Worm (Caenorhabditis elegans) whole organism, young adult: Measurements from ENCODE around the gene srh-34.
A peak's percentile ranks its signal among the peaks of the same experiment; 100 is the strongest.

Experiments used
- B0261.1 ChIP-seq: sonication (generic microtip); optimal IDR thresholded peaks from 2 replicates; lab custom pipeline; 2016; ENCODE audit warnings: mild to moderate bottlenecking, missing genetic modification characterization, moderate library complexity, missing compliant biosample characterization
- F22D6.2 ChIP-seq: sonication (generic microtip); optimal IDR thresholded peaks from 2 replicates; lab custom pipeline; 2016; ENCODE audit warnings: mild to moderate bottlenecking, missing genetic modification characterization, missing compliant biosample characterization
- F52B5.7 ChIP-seq: sonication (generic microtip); optimal IDR thresholded peaks from 2 replicates; lab custom pipeline; 2016; ENCODE audit warnings: mild to moderate bottlenecking, missing genetic modification characterization, missing compliant biosample characterization
- F55B11.4 ChIP-seq: sonication (generic microtip); optimal IDR thresholded peaks from 2 replicates; lab custom pipeline; 2016; ENCODE audit warnings: missing compliant biosample characterization, missing genetic modification characterization, borderline replicate concordance; ENCODE audit not compliant: insufficient read depth
- T07F8.4 ChIP-seq: sonication (generic microtip); optimal IDR thresholded peaks from 2 replicates; lab custom pipeline; 2016; ENCODE audit warnings: mild to moderate bottlenecking, missing genetic modification characterization, moderate library complexity, missing compliant biosample characterization
- Y56A3A.18 ChIP-seq: fragments of 200-800 bp; sonication (Bioruptor generic); IDR thresholded peaks from 2 replicates; pipeline ENCODE4 v1.3.6; 2022; ENCODE audit warnings: missing genetic modification reagents, missing genetic modification characterization, missing compliant biosample characterization
- ZK185.1 ChIP-seq: sonication (generic microtip); optimal IDR thresholded peaks from 2 replicates; lab custom pipeline; 2016; ENCODE audit warnings: mild to moderate bottlenecking, missing genetic modification characterization, missing compliant biosample characterization; ENCODE audit not compliant: poor library complexity, severe bottlenecking
- aptf-2 ChIP-seq: fragments of 200-800 bp; sonication (Bioruptor generic); conservative IDR thresholded peaks from 2 replicates; pipeline ENCODE4 v1.3.6; 2022; ENCODE audit warnings: missing genetic modification reagents, missing genetic modification characterization, missing compliant biosample characterization
- attf-5 ChIP-seq: fragments of 200-800 bp; sonication (Bioruptor generic); optimal IDR thresholded peaks from 2 replicates; lab custom pipeline; 2018; ENCODE audit warnings: mild to moderate bottlenecking, missing genetic modification characterization, missing compliant biosample characterization
- bed-1 ChIP-seq: fragments of 200-800 bp; sonication (Bioruptor generic); IDR thresholded peaks from 2 replicates; pipeline ENCODE4 v1.3.6; 2022; ENCODE audit warnings: missing genetic modification reagents, missing genetic modification characterization, missing compliant biosample characterization
- ccch-3 ChIP-seq: fragments of 200-800 bp; sonication (Bioruptor generic); optimal IDR thresholded peaks from 2 replicates; lab custom pipeline; 2018; ENCODE audit warnings: mild to moderate bottlenecking, missing genetic modification characterization, missing compliant biosample characterization
- cebp-1 ChIP-seq, 2 experiments: fragments of 200-800 bp in 1 of 2; sonication (Bioruptor generic) in 1 of 2; sonication (generic microtip) in 1 of 2; IDR thresholded peaks in 1 of 2; optimal IDR thresholded peaks in 1 of 2; 2 replicates each; pipeline versions ENCODE4 v1.3.6 to Lab custom; 2017 to 2022; ENCODE audit warnings: missing compliant biosample characterization in 2 of 2, missing genetic modification characterization in 2 of 2, mild to moderate bottlenecking in 1 of 2, missing genetic modification reagents in 1 of 2, moderate library complexity in 1 of 2
- ceh-40 ChIP-seq: fragments of 200-800 bp; sonication (Bioruptor generic); IDR thresholded peaks from 2 replicates; pipeline ENCODE4 v1.3.6; 2022; ENCODE audit warnings: missing genetic modification characterization, missing compliant biosample characterization
- die-1 ChIP-seq: sonication (generic microtip); optimal IDR thresholded peaks from 2 replicates; lab custom pipeline; 2016; ENCODE audit warnings: missing genotype, mild to moderate bottlenecking, missing genetic modification characterization, missing compliant biosample characterization
- ekl-4 ChIP-seq: fragments of 200-800 bp; sonication (Bioruptor generic); IDR thresholded peaks from 2 replicates; pipeline ENCODE4 v1.3.6; 2022; ENCODE audit warnings: missing genetic modification reagents, missing genetic modification characterization, missing compliant biosample characterization
- hmg-1.2 ChIP-seq: fragments of 200-800 bp; sonication (Bioruptor generic); IDR thresholded peaks from 2 replicates; pipeline ENCODE4 v1.3.6; 2022; ENCODE audit warnings: missing genetic modification reagents, missing genetic modification characterization, missing compliant biosample characterization
- lin-26 ChIP-seq: fragments of 200-800 bp; sonication (Bioruptor generic); IDR thresholded peaks from 2 replicates; pipeline ENCODE4 v1.3.6; 2022; ENCODE audit warnings: missing genetic modification reagents, missing genetic modification characterization, missing compliant biosample characterization
- mcd-1 ChIP-seq: fragments of 200-800 bp; sonication (Bioruptor generic); IDR thresholded peaks from 2 replicates; pipeline ENCODE4 v1.3.6; 2022; ENCODE audit warnings: missing genetic modification reagents, missing genetic modification characterization, missing compliant biosample characterization
- mel-28 ChIP-seq: sonication (generic microtip); optimal IDR thresholded peaks from 2 replicates; lab custom pipeline; 2016; ENCODE audit warnings: borderline replicate concordance, mild to moderate bottlenecking, missing genetic modification characterization, missing compliant biosample characterization
- nhr-80 ChIP-seq: sonication (generic microtip); optimal IDR thresholded peaks from 2 replicates; lab custom pipeline; 2016; ENCODE audit warnings: missing genetic modification characterization, missing compliant biosample characterization
- pha-4 ChIP-seq: fragments of 150-350 bp; sonication (generic microtip); optimal IDR thresholded peaks from 2 replicates; lab custom pipeline; 2014; ENCODE audit warnings: missing biosample characterization, missing genetic modification reagents, missing genetic modification characterization
- tlf-1 ChIP-seq: fragments of 200-800 bp; sonication (Bioruptor generic); optimal IDR thresholded peaks from 2 replicates; lab custom pipeline; 2018; ENCODE audit warnings: mild to moderate bottlenecking, missing genetic modification characterization, missing compliant biosample characterization
- zfh-2 ChIP-seq: fragments of 200-800 bp; sonication (Bioruptor generic); conservative IDR thresholded peaks from 2 replicates; pipeline ENCODE4 v1.3.6; 2022; ENCODE audit warnings: missing genetic modification reagents, missing genetic modification characterization, missing compliant biosample characterization

srh-34 gene

DNA sequence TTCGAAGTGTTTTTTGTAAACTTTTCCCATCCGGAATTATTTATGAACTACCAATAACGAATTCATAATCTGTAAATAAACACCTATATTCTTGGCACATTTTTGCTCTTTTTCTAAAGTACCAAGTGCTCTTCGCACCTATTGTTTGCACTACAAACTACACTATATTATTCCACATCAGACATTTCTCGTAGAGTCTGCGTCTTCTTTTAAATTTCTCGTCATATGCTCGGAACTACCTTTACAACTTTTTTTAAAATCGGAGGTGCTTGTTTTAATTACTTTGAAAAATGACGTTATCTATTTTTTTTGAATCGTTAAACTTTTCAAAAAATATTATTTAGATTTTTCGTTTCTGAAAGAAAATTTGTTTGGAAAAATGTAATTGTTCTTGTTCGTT lies 18.3 kb upstream of the srh-34 start, which contains the start of gene nhr-201:
nhr-201 (plus strand) TSS at position 29 of the 400 bp plus-strand sequence.
- TF ChIP-seq F55B11.4 (tag; lab: Kevin White, UChicago) (no peak), nhr-80 (tag; lab: Kevin White, UChicago) (peak; percentile 11)

- TF ChIP-seq mcd-1 (GFP tag; lab: Robert Waterston, UW) = no peak
- peak; percentile 49 for TF ChIP-seq nhr-80 (tag; lab: Kevin White, UChicago)
Observed at ce11 chrV:462263-462662, 15.8 kb upstream of the srh-34 start, which contains the start of gene nhr-202. Gene nhr-202 (plus strand): TSS chrV:462588.

DNA sequence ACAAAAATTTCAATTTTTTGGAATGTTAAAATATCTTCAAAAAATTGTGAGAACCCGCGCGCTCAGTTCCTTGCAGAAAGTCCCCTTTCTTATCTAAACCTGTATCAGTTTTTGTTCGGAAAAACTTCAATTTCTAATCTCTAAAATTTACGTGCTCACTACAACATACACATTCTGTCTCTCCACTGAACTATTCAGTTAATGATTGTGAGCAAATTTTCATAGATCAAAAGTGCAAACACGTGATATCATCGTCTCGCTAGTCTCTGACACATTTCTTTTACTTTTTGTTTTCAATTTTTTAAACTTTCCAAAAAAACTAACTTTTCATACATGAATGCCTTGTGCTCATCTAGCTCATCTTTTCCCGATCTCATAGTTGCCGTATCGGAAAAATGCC lies 13.0 kb upstream of the srh-34 start, which contains the start of gene nhr-203:
nhr-203 (plus strand) TSS at position 332 of the 400 bp plus-strand sequence.
- TF ChIP-seq bed-1 (GFP tag; lab: Robert Waterston, UW) (no peak), nhr-80 (tag; lab: Kevin White, UChicago) (peak; percentile 67)

DNA sequence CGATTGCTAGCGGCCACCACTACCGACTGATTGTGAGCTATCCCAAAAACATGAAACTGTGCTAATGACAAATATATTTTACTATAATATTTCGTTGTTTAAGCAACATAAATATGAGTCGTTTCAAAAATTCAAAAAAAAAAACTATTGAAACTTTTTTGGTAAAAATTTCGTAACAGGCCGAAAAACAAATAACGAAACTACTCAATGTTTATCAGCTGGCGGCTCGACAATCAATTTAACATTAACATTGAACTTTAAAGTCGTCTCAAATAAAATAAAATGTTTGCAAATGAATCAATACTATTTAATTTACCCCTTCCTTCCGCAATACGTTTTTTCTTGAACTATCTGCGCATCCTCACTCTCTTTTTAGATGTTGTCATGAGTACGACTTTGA lies 11.4 kb upstream of the srh-34 start:
- TF ChIP-seq T07F8.4 (tag; lab: Kevin White, UChicago) = no peak
- no peak for TF ChIP-seq aptf-2
- peak; percentile 5 for TF ChIP-seq pha-4
- no peak for TF ChIP-seq ekl-4 (GFP tag; lab: Robert Waterston, UW)
- no peak for TF ChIP-seq F52B5.7
- TF ChIP-seq F22D6.2 (tag; lab: Kevin White, UChicago) = no peak
- TF ChIP-seq tlf-1 (GFP tag; lab: Kevin White, UChicago) = no peak
- no peak for TF ChIP-seq B0261.1
- no peak for TF ChIP-seq lin-26 (GFP tag; lab: Robert Waterston, UW)
- TF ChIP-seq cebp-1 (GFP tag; IDR thresholded peaks at IDR 0.05; lab: Robert Waterston, UW) = no peak
- TF ChIP-seq cebp-1 (tag; optimal IDR thresholded peaks at IDR 0.05; lab: Kevin White, UChicago) = peak; percentile 72
- no peak for TF ChIP-seq die-1
- no peak for TF ChIP-seq attf-5 (GFP tag; lab: Kevin White, UChicago)

ce11 chrV:453569-453968 lies 7.1 kb upstream of the srh-34 start, which contains the start of gene nhr-98:
Gene nhr-98 (plus strand): TSS chrV:453869.
- no peak for TF ChIP-seq zfh-2 (GFP tag; lab: Robert Waterston, UW)
- TF ChIP-seq ZK185.1 (tag; lab: Kevin White, UChicago) = no peak
- TF ChIP-seq mel-28 (tag; lab: Kevin White, UChicago) = no peak
- TF ChIP-seq ceh-40 (GFP tag; lab: Robert Waterston, UW) = no peak
- TF ChIP-seq Y56A3A.18 (GFP tag; lab: Robert Waterston, UW) = no peak
- no peak for TF ChIP-seq cebp-1 (GFP tag; IDR thresholded peaks at IDR 0.05; lab: Robert Waterston, UW)
- TF ChIP-seq cebp-1 (tag; optimal IDR thresholded peaks at IDR 0.05; lab: Kevin White, UChicago) = no peak

DNA sequence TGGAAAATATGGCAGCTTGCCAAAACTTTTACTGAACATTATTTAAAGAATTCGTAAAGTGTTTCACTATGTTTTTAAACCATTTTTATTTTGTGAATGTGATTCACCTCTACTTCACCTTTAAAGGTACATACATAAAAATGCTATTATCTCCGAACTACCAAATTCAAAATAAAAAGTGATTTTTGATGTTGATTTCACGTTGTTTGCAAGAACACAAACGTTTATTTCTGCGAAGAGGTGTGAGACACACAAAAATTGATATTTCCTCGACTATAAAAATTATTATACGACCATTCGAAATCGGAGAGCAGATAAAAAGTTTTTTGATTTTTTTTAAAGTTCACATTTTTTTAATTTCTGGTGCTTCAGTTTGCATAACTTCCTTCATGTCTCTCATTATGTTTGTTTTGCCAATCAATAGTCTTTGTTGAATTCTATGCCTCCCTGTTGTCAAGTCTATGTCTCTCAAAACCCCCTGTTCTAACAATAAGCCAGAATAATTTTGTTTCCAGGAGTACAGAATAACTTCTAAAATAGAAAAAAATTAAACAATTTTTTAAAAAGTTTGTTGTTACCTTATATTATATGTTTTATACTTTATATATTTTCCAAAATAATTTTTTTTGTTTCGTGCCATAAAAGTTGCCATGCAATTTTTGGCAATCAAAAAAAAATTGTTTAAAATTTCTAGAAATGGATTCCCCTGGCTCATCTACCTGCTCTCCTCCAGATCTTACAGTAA lies 4.5 kb upstream of the srh-34 start, which contains the start of gene nhr-123:
nhr-123 (plus strand) TSS at position 695 of the 745 bp plus-strand sequence.
- TF ChIP-seq ccch-3 (no peak), hmg-1.2 (GFP tag; lab: Robert Waterston, UW) (peak; percentile 15; the same call in 1 of the 2 replicates), bed-1 (GFP tag; lab: Robert Waterston, UW) (no peak)

DNA sequence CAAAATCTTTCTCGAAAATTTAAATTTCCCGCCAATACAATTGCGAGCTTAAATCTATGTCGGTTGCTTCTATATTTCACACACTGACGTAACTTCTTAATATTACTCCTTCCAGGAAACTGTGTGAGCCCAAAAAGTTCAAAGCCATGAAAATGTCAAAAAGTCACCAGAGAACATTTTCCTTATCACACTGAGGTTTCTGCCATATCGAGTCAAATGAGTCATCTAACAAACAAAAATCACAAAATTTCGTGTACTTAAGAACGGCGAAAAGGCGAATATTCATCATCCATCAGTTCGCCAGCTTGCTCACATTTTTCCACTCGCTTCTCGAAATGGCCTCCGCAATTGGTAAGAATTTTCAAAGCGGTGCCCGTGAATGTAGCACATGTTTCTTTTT lies 3.2 kb upstream of the srh-34 start, which contains the start of gene M02H5.8:
M02H5.8 (plus strand) TSS at position 297 of the 400 bp plus-strand sequence.
- peak; percentile 72 for TF ChIP-seq nhr-80 (tag; lab: Kevin White, UChicago)
- no peak for TF ChIP-seq F52B5.7
